Fruit fly (Drosophila melanogaster): ENCODE measurements around the gene CG17929.

DNA sequence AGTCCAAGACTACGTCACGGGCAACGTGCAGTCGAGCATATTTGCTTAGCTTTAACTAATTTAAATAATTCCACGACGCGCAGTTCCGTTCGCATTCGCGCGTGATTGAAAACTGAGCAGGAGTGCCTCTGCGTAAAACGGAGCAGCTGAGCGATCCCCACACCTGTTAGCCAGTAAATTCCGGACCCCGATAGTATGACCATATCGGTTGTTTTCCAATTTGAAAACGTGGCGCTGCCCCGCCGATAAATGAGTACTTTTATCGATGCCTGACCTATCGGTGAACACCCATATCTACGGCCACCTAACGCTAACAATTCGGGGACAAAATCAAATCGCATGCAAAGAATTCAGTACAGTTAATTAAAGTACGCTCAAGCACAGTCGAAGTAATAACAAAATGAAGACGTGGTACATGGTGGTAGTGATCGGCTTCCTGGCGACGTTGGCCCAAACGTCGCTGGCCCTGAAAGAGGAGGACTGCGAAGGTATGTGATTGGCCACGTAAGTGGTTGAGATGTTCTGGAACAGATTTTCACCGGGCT lies 23.9 kb downstream of the CG17929 start, which contains the start of the genes CG14879 and Manf:
- TF ChIP-seq CG14655 (GFP tag; optimal IDR thresholded peaks at IDR 0.05): no peak
- no peak for TF ChIP-seq CG34367 (tag; optimal IDR thresholded peaks at IDR 0.05)
- no peak for TF ChIP-seq Pif1B (GFP tag; optimal IDR thresholded peaks at IDR 0.05)
- TF ChIP-seq Ets98B (GFP tag; IDR thresholded peaks at IDR 0.05): 0 out of 2 replicates have a peak, but pooled peaks have one; percentile 6
- TF ChIP-seq CG8159 (tag; optimal IDR thresholded peaks at IDR 0.05): no peak
- no peak for TF ChIP-seq rn (GFP tag; IDR thresholded peaks at IDR 0.05)
- TF ChIP-seq CG9948 (tag; optimal IDR thresholded peaks at IDR 0.05): no peak
- no peak for TF ChIP-seq EcR (GFP tag; optimal IDR thresholded peaks at IDR 0.05)
- no peak for TF ChIP-seq fd96Ca (GFP tag; IDR thresholded peaks at IDR 0.05)
- TF ChIP-seq Snoo (tag; optimal IDR thresholded peaks at IDR 0.05): no peak
- TF ChIP-seq CG12605 (GFP tag; IDR thresholded peaks at IDR 0.05): no peak
- TF ChIP-seq CG32121 (GFP tag; IDR thresholded peaks at IDR 0.05): no peak
- no peak for TF ChIP-seq Pif1A (GFP tag; optimal IDR thresholded peaks at IDR 0.05)

Data from whole organism, pupa.